Fruit fly (Drosophila melanogaster): ENCODE results near the gene ncd.

ncd gene

dm6 chr3R:29772090-29772794, 34.7 kb downstream of the ncd start (continued):
- TF ChIP-seq slou (GFP tag; optimal IDR thresholded peaks at IDR 0.05) = no peak
- TF ChIP-seq chm (GFP tag; IDR thresholded peaks at IDR 0.05) = no peak
- TF ChIP-seq amos (GFP tag; IDR thresholded peaks at IDR 0.05; ENCODE audit: partially characterized antibody) = no peak
- TF ChIP-seq stc (GFP tag; IDR thresholded peaks at IDR 0.05) = no peak
- no peak for TF ChIP-seq Fer1 (GFP tag; optimal IDR thresholded peaks at IDR 0.05)
- peak; percentile 1 for TF ChIP-seq tap (tag; optimal IDR thresholded peaks at IDR 0.05)
- TF ChIP-seq nom (GFP tag; optimal IDR thresholded peaks at IDR 0.05) = no peak
- TF ChIP-seq unc-4 (GFP tag; IDR thresholded peaks at IDR 0.05; ENCODE audit: partially characterized antibody) = no peak
- TF ChIP-seq CG11695 (GFP tag; IDR thresholded peaks at IDR 0.05) = no peak
- no peak for TF ChIP-seq CG33557 (GFP tag; optimal IDR thresholded peaks at IDR 0.05)
- no peak for TF ChIP-seq CG11085 (GFP tag; IDR thresholded peaks at IDR 0.05)
- no peak for TF ChIP-seq CG1647 (GFP tag; optimal IDR thresholded peaks at IDR 0.05)
- TF ChIP-seq CG4730 (GFP tag; IDR thresholded peaks at IDR 0.05) = no peak
- peak; percentile 13 for TF ChIP-seq odd (GFP tag; optimal IDR thresholded peaks at IDR 0.05)
- no peak for TF ChIP-seq Stat92E (GFP tag; optimal IDR thresholded peaks at IDR 0.05)
- TF ChIP-seq CG16813 (GFP tag; IDR thresholded peaks at IDR 0.05; ENCODE audit: partially characterized antibody) = no peak
- peak; percentile 3 for TF ChIP-seq Sry-δ (GFP tag; optimal IDR thresholded peaks at IDR 0.05)
- no peak for TF ChIP-seq HLH3B (GFP tag; IDR thresholded peaks at IDR 0.05)
- TF ChIP-seq CG13424 (tag; optimal IDR thresholded peaks at IDR 0.05) = peak; percentile 15
- TF ChIP-seq disco-r (GFP tag; optimal IDR thresholded peaks at IDR 0.05) = no peak
- peak; percentile 20; the same call in 1 of the 3 replicates for TF ChIP-seq CG6791 (GFP tag; IDR thresholded peaks at IDR 0.05; ENCODE audit: partially characterized antibody)
- no peak for TF ChIP-seq Hey (tag; optimal IDR thresholded peaks at IDR 0.05)
- no peak for TF ChIP-seq Dbx (GFP tag; IDR thresholded peaks at IDR 0.05)
- no peak for TF ChIP-seq ftz-f1 (GFP tag; optimal IDR thresholded peaks at IDR 0.05)
- peak; percentile 58 for TF ChIP-seq CG16815 (GFP tag; optimal IDR thresholded peaks at IDR 0.05)
- TF ChIP-seq PHDP (tag; optimal IDR thresholded peaks at IDR 0.05) = no peak
- TF ChIP-seq Fer3 (tag; optimal IDR thresholded peaks at IDR 0.05) = no peak
- no peak for TF ChIP-seq CG17328 (GFP tag; IDR thresholded peaks at IDR 0.05)
- no peak for TF ChIP-seq jumu (GFP tag; optimal IDR thresholded peaks at IDR 0.05)
- TF ChIP-seq CG10321 (GFP tag; IDR thresholded peaks at IDR 0.05) = no peak
- TF ChIP-seq al (GFP tag; IDR thresholded peaks at IDR 0.05) = 0 out of 2 replicates have a peak, but pooled peaks have one; percentile 22
- no peak for TF ChIP-seq da (GFP tag; optimal IDR thresholded peaks at IDR 0.05)
- TF ChIP-seq twi (tag; optimal IDR thresholded peaks at IDR 0.05) = no peak
- peak; percentile 8; the same call in 1 of the 2 replicates for TF ChIP-seq CG14014 (GFP tag; IDR thresholded peaks at IDR 0.05)
- TF ChIP-seq crc (GFP tag; optimal IDR thresholded peaks at IDR 0.05) = no peak
- no peak for TF ChIP-seq Atf6 (GFP tag; IDR thresholded peaks at IDR 0.05)
- TF ChIP-seq CG10431 (GFP tag; optimal IDR thresholded peaks at IDR 0.05) = no peak
- 0 out of 3 replicates have a peak, but pooled peaks have one; percentile 33 for TF ChIP-seq dysf (GFP tag; IDR thresholded peaks at IDR 0.05)
- TF ChIP-seq seq (GFP tag; IDR thresholded peaks at IDR 0.05) = no peak
- TF ChIP-seq bowl (GFP tag; IDR thresholded peaks at IDR 0.05) = no peak
- TF ChIP-seq CG2202 (tag; optimal IDR thresholded peaks at IDR 0.05) = no peak
- TF ChIP-seq lbe (GFP tag; optimal IDR thresholded peaks at IDR 0.05) = no peak
- peak; percentile 2 for TF ChIP-seq mam (GFP tag; optimal IDR thresholded peaks at IDR 0.05)
- TF ChIP-seq sob (GFP tag; IDR thresholded peaks at IDR 0.05) = peak; percentile 54; the same call in 1 of the 2 replicates
- TF ChIP-seq CG4360 (GFP tag; IDR thresholded peaks at IDR 0.05) = no peak
- no peak for TF ChIP-seq CG31388 (GFP tag; optimal IDR thresholded peaks at IDR 0.05)
- TF ChIP-seq lilli (GFP tag; optimal IDR thresholded peaks at IDR 0.05) = peak; percentile 20
- peak; percentile 58; the same call in 2 of the 3 replicates for TF ChIP-seq CG11456 (GFP tag; IDR thresholded peaks at IDR 0.05)
- TF ChIP-seq CG32767 (GFP tag; IDR thresholded peaks at IDR 0.05) = no peak
- TF ChIP-seq sens (GFP tag) = peak; percentile 91
- no peak for TF ChIP-seq trh (GFP tag; optimal IDR thresholded peaks at IDR 0.05)

All from whole organism, embryonic.